Worm (Caenorhabditis elegans) whole organism, mixed stage, embryonic: ENCODE measurements around the gene rpn-5.
A peak's percentile ranks its signal among the peaks of the same experiment; 100 is the strongest.

Experiments used
- M03D4.4 ChIP-seq: sonication (generic microtip); optimal IDR thresholded peaks from 2 replicates; lab custom pipeline; 2017; ENCODE audit warnings: mild to moderate bottlenecking, missing genetic modification characterization, missing compliant biosample characterization
- bed-3 ChIP-seq: fragments of 200-800 bp; sonication (Bioruptor generic); optimal IDR thresholded peaks from 3 replicates; lab custom pipeline; 2018; ENCODE audit warnings: mild to moderate bottlenecking, missing genetic modification characterization, moderate library complexity, missing compliant biosample characterization
- blmp-1 ChIP-seq: fragments of 150-350 bp; optimal IDR thresholded peaks from 2 replicates; lab custom pipeline; 2014; ENCODE audit warnings: missing biosample characterization, missing genetic modification characterization
- ceh-39 ChIP-seq: fragments of 150-350 bp; optimal IDR thresholded peaks from 2 replicates; lab custom pipeline; 2014; ENCODE audit warnings: missing biosample characterization, missing genetic modification characterization
- ceh-43 ChIP-seq: fragments of 200-800 bp; sonication (Bioruptor generic); optimal IDR thresholded peaks from 2 replicates; lab custom pipeline; 2018; ENCODE audit warnings: mild to moderate bottlenecking, missing genetic modification characterization, moderate library complexity, missing compliant biosample characterization
- ceh-83 ChIP-seq: fragments of 200-800 bp; sonication (Bioruptor generic); optimal IDR thresholded peaks from 2 replicates; lab custom pipeline; 2018; ENCODE audit warnings: mild to moderate bottlenecking, missing genetic modification characterization, missing compliant biosample characterization
- ces-1 ChIP-seq: fragments of 150-350 bp; optimal IDR thresholded peaks from 2 replicates; lab custom pipeline; 2014; ENCODE audit warnings: missing biosample characterization, missing genetic modification reagents, missing genetic modification characterization
- cnd-1 ChIP-seq: fragments of 200-800 bp; sonication (Bioruptor generic); optimal IDR thresholded peaks from 2 replicates; lab custom pipeline; 2018; ENCODE audit warnings: mild to moderate bottlenecking, missing genetic modification characterization, missing compliant biosample characterization
- drap-1 ChIP-seq: fragments of 200-800 bp; sonication (Bioruptor generic); optimal IDR thresholded peaks from 3 replicates; lab custom pipeline; 2018; ENCODE audit warnings: mild to moderate bottlenecking, missing genetic modification characterization, missing compliant biosample characterization
- elt-1 ChIP-seq: sonication (generic microtip); optimal IDR thresholded peaks from 2 replicates; lab custom pipeline; 2017; ENCODE audit warnings: missing genetic modification characterization, mild to moderate bottlenecking, missing compliant biosample characterization, antibody characterized with exemption, moderate library complexity, borderline replicate concordance; ENCODE audit not compliant: insufficient read depth
- elt-3 ChIP-seq: fragments of 150-350 bp; optimal IDR thresholded peaks from 2 replicates; lab custom pipeline; 2014; ENCODE audit warnings: missing biosample characterization, missing genetic modification characterization
- flh-1 ChIP-seq: fragments of 200-800 bp; sonication (Bioruptor generic); optimal IDR thresholded peaks from 2 replicates; lab custom pipeline; 2018; ENCODE audit warnings: mild to moderate bottlenecking, missing genetic modification characterization, moderate library complexity, missing compliant biosample characterization
- ham-2 ChIP-seq: fragments of 200-800 bp; sonication (Bioruptor generic); optimal IDR thresholded peaks from 2 replicates; lab custom pipeline; 2018; ENCODE audit warnings: mild to moderate bottlenecking, missing genetic modification characterization, missing compliant biosample characterization
- hlh-1 ChIP-seq: fragments of 150-350 bp; optimal IDR thresholded peaks from 2 replicates; lab custom pipeline; 2014; ENCODE audit warnings: missing biosample characterization, missing genetic modification reagents, missing genetic modification characterization
- lin-13 ChIP-seq: fragments of 150-350 bp; optimal IDR thresholded peaks from 2 replicates; lab custom pipeline; 2014; ENCODE audit warnings: missing biosample characterization, missing genetic modification characterization
- lin-32 ChIP-seq: fragments of 200-800 bp; sonication (Bioruptor generic); optimal IDR thresholded peaks from 2 replicates; lab custom pipeline; 2018; ENCODE audit warnings: mild to moderate bottlenecking, missing genetic modification characterization, missing compliant biosample characterization
- lsy-2 ChIP-seq: fragments of 150-350 bp; optimal IDR thresholded peaks from 2 replicates; lab custom pipeline; 2014; ENCODE audit warnings: missing biosample characterization, missing genetic modification characterization
- mab-5 ChIP-seq: fragments of 150-350 bp; optimal IDR thresholded peaks from 2 replicates; lab custom pipeline; 2014; ENCODE audit warnings: missing biosample characterization, missing genetic modification characterization
- mep-1 ChIP-seq: fragments of 150-350 bp; optimal IDR thresholded peaks from 2 replicates; lab custom pipeline; 2017; ENCODE audit warnings: missing biosample characterization, missing genetic modification reagents, missing genetic modification characterization, inconsistent platforms
- mls-2 ChIP-seq: sonication (generic microtip); optimal IDR thresholded peaks from 2 replicates; lab custom pipeline; 2016; ENCODE audit warnings: mild to moderate bottlenecking, missing genetic modification characterization, moderate library complexity, missing compliant biosample characterization
- nhr-12 ChIP-seq: fragments of 150-350 bp; optimal IDR thresholded peaks from 2 replicates; lab custom pipeline; 2014; ENCODE audit warnings: missing biosample characterization, missing genetic modification characterization
- nhr-2 ChIP-seq: fragments of 150-350 bp; optimal IDR thresholded peaks from 2 replicates; lab custom pipeline; 2014; ENCODE audit warnings: missing biosample characterization, missing genetic modification characterization
- nhr-237 ChIP-seq: fragments of 150-350 bp; optimal IDR thresholded peaks from 2 replicates; lab custom pipeline; 2014; ENCODE audit warnings: missing biosample characterization, missing genetic modification characterization
- nhr-28 ChIP-seq: fragments of 150-350 bp; optimal IDR thresholded peaks from 2 replicates; lab custom pipeline; 2014; ENCODE audit warnings: missing biosample characterization, missing genetic modification characterization
- nhr-76 ChIP-seq: sonication (generic microtip); optimal IDR thresholded peaks from 2 replicates; lab custom pipeline; 2017; ENCODE audit warnings: missing biosample characterization, missing genetic modification characterization
- pha-4 ChIP-seq: fragments of 150-350 bp; optimal IDR thresholded peaks from 2 replicates; lab custom pipeline; 2018; ENCODE audit warnings: missing biosample characterization, missing genetic modification reagents, missing genetic modification characterization
- sem-2 ChIP-seq: fragments of 200-800 bp; sonication (Bioruptor generic); optimal IDR thresholded peaks from 2 replicates; lab custom pipeline; 2018; ENCODE audit warnings: mild to moderate bottlenecking, missing genetic modification characterization, missing compliant biosample characterization
- snpc-4 ChIP-seq: fragments of 150-350 bp; optimal IDR thresholded peaks from 2 replicates; lab custom pipeline; 2014; ENCODE audit warnings: missing biosample characterization, missing genetic modification characterization
- sptf-1 ChIP-seq: sonication (generic microtip); optimal IDR thresholded peaks from 2 replicates; lab custom pipeline; 2017; ENCODE audit warnings: mild to moderate bottlenecking, missing genetic modification characterization, moderate library complexity, missing compliant biosample characterization
- tbx-8 ChIP-seq: fragments of 200-800 bp; sonication (Bioruptor generic); optimal IDR thresholded peaks from 2 replicates; lab custom pipeline; 2018; ENCODE audit warnings: mild to moderate bottlenecking, missing genetic modification characterization, moderate library complexity, missing compliant biosample characterization
- unc-120 ChIP-seq: sonication (generic microtip); optimal IDR thresholded peaks from 2 replicates; lab custom pipeline; 2017; ENCODE audit warnings: missing genetic modification characterization, missing compliant biosample characterization; ENCODE audit not compliant: poor library complexity, severe bottlenecking
- unc-39 ChIP-seq: fragments of 150-350 bp; optimal IDR thresholded peaks from 2 replicates; lab custom pipeline; 2014; ENCODE audit warnings: missing biosample characterization, missing genetic modification characterization
- unc-62 ChIP-seq: fragments of 150-350 bp; optimal IDR thresholded peaks from 2 replicates; lab custom pipeline; 2014; ENCODE audit warnings: missing biosample characterization, missing genetic modification reagents, missing genetic modification characterization
- zip-8 ChIP-seq: fragments of 150-350 bp; optimal IDR thresholded peaks from 2 replicates; lab custom pipeline; 2014; ENCODE audit warnings: missing biosample characterization, missing genetic modification characterization
- ztf-11 ChIP-seq: fragments of 150-350 bp; optimal IDR thresholded peaks from 2 replicates; lab custom pipeline; 2014; ENCODE audit warnings: missing biosample characterization, missing genetic modification characterization

Gene rpn-5

DNA sequence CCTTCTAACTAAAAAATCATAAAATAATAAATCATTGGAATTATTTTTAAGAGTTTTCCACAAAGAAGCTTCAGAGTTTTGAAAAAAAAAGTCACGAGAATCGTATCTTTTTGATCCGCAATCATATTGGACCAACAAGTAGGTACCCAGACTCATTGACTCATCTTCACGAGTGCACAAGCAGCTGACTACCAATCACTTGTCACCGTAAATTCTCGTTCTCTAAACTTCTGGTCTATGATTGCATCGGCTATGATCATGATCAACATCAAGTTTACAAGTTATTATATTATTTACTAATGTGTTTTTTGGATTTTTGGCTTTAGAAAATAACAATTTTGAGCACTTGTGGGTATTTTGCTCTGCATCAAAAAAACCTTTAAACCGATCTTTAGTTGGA is 22.0 kb downstream of the rpn-5 start:
- TF ChIP-seq unc-39 (no peak), unc-62 (GFP tag; lab: Kevin White, UChicago) (peak; percentile 40), hlh-1 (tag; lab: Kevin White, UChicago) (peak; percentile 75)
- TF ChIP-seq, all 35 proteins: peak for 2

DNA sequence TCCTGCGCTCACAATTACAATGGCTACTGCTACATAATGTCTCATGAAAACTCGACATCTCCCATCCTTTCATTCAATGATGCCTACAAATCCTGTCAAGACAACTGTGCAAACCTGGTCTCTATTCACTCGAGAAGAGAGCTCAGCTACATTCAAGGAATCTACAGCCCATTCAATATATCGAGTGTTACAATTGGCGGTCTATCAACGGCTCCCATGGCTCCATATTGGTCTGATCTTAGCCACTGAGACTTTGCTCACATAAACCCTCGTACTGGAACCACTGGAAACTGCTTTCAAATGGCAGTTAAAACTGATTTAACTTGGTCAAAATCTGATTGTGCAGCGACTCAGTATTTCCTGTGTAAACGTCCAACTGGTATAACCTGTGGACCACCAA is 22.7 kb downstream of the rpn-5 start, which contains the start of gene T05A7.3:
Gene T05A7.3, plus strand, starts transcription at position 301 of the 400 bp plus-strand sequence.
- TF ChIP-seq unc-62 (GFP tag; lab: Kevin White, UChicago), result no peak
- no peak for TF ChIP-seq lin-32 (GFP tag; lab: Kevin White, UChicago)
- TF ChIP-seq nhr-28, result no peak
- TF ChIP-seq hlh-1 (tag; lab: Kevin White, UChicago), result no peak
- TF ChIP-seq elt-3 (tag; lab: Kevin White, UChicago), result no peak
- no peak for TF ChIP-seq ceh-39 (tag; lab: Kevin White, UChicago)
- TF ChIP-seq mab-5, result no peak
- no peak for TF ChIP-seq unc-120
- TF ChIP-seq bed-3 (GFP tag; lab: Kevin White, UChicago), result no peak
- TF ChIP-seq lin-13, result no peak
- TF ChIP-seq snpc-4 (tag; lab: Kevin White, UChicago), result no peak
- TF ChIP-seq ham-2, result no peak
- no peak for TF ChIP-seq blmp-1 (tag; lab: Kevin White, UChicago)
- no peak for TF ChIP-seq unc-39
- no peak for TF ChIP-seq cnd-1 (tag; lab: Kevin White, UChicago)
- TF ChIP-seq tbx-8 (GFP tag; lab: Kevin White, UChicago), result no peak
- TF ChIP-seq pha-4 (tag; lab: Kevin White, UChicago), result no peak
- no peak for TF ChIP-seq nhr-12 (tag; lab: Kevin White, UChicago)
- TF ChIP-seq, all 35 proteins: peak for 0

DNA sequence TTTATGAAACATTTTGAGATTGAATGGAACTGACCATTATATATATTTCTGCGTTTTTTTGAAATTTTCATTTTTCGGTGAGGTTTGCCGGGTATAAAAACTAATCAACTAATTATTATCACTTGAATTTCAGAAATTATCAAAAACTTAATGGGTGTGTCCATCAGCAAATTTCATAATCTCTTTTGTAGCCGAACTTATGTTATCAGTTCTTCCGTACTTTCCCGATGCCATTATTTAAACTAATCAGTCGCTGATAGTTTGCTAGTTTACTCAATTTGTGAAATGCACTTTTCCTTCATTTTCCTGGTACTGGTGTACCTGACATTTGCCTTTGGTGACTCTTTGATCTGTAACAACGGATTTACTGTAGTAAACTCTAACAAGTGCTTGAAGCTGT is 24.0 kb downstream of the rpn-5 start:
- TF ChIP-seq sem-2 (GFP tag; lab: Kevin White, UChicago), result no peak
- no peak for TF ChIP-seq lsy-2 (tag; lab: Kevin White, UChicago)
- TF ChIP-seq tbx-8 (GFP tag; lab: Kevin White, UChicago), result no peak

DNA sequence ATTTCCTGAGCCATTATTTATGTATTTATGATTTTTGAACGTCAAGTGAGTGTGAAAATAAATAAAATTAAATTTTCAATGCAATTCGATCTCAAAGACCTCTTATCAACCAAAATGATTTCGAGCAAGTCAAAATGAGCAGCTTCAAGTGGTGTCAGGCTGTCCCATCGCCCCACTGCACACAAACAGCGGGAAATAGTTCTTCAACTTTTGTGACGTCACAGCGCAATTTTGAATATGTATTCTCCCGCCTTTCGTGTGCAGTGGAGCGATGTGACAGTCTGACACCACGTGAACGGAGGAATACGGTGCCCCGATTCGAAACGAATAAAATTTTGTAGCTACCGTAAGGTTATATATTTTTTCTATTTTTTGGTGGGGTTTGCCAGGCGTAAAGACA is 24.6 kb downstream of the rpn-5 start:
- no peak for TF ChIP-seq pha-4 (tag; lab: Kevin White, UChicago)

DNA sequence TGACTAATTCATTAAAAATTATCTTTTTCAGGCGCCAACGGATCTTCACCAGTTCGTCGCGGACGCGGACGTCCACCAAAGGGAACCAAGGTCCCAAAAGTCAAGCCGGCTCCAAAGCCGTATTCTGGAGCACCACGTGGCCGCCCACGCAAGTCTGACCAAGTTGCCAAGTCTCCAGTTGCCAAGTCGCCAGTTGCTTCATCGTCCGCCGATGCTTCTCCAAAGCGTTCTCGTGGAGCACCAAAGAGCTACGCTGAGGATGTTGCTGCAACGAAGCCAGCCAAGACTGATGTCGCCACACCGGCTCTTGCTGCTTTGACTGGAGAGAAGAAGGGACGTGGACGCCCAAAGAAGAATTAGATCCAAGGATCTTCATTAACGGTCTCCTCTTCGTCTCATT is 25.0 kb downstream of the rpn-5 start:
- TF ChIP-seq elt-3 (tag; lab: Kevin White, UChicago) (no peak), ceh-39 (tag; lab: Kevin White, UChicago) (no peak), pha-4 (tag; lab: Kevin White, UChicago) (no peak), mab-5 (no peak), bed-3 (GFP tag; lab: Kevin White, UChicago) (no peak), mls-2 (no peak)
- TF ChIP-seq, all 35 proteins: peak for 0

DNA sequence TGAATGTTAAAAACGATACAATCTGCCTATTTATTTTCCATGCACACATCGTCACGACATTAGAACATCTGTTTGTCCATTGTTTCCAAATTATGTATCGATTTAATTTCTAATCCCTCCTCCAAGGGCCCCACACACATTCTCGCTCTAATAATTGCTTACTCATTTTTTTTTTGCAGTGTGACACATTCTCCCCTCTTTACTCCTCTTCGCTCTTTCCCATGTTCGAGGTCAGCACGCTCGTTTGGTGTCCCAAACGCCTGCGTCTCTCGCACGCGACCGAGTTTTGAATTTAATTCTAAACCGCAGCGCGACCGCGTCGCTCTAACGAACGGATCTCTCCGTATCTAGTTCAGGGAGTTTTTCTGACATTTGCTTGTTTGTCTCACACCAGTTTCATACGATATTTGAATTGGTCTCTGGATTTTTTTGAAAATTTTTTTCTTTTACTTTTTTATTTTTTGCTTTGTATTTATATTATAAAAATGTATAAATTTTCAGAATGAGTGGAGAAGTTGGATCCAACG is 25.6 kb downstream of the rpn-5 start, which contains the start of the genes clec-140 and hmg-11:
Gene clec-140, plus strand, starts transcription at position 477 of the 527 bp plus-strand sequence.
Gene hmg-11, plus strand, starts transcription at position 502 of the 527 bp plus-strand sequence.
- TF ChIP-seq ztf-11 (tag; lab: Kevin White, UChicago), result peak; percentile 76
- no peak for TF ChIP-seq zip-8 (tag; lab: Kevin White, UChicago)
- TF ChIP-seq nhr-76 (tag; lab: Kevin White, UChicago), result no peak
- no peak for TF ChIP-seq ceh-83
- no peak for TF ChIP-seq tbx-8 (GFP tag; lab: Kevin White, UChicago)
- no peak for TF ChIP-seq ham-2
- no peak for TF ChIP-seq drap-1 (GFP tag; lab: Kevin White, UChicago)
- TF ChIP-seq lsy-2 (tag; lab: Kevin White, UChicago), result peak; percentile 3
- TF ChIP-seq nhr-12 (tag; lab: Kevin White, UChicago), result no peak
- TF ChIP-seq unc-62 (GFP tag; lab: Kevin White, UChicago), result peak; percentile 43
- no peak for TF ChIP-seq bed-3 (GFP tag; lab: Kevin White, UChicago)
- no peak for TF ChIP-seq blmp-1 (tag; lab: Kevin White, UChicago)
- peak; percentile 67 for TF ChIP-seq ceh-39 (tag; lab: Kevin White, UChicago)
- TF ChIP-seq unc-39, result no peak
- peak; percentile 65 for TF ChIP-seq sptf-1 (tag; lab: Kevin White, UChicago)
- TF ChIP-seq M03D4.4 (tag; lab: Kevin White, UChicago), result no peak
- TF ChIP-seq ces-1 (GFP tag; lab: Kevin White, UChicago), result peak; percentile 83
- TF ChIP-seq ceh-43 (GFP tag; lab: Kevin White, UChicago), result peak; percentile 22
- TF ChIP-seq elt-3 (tag; lab: Kevin White, UChicago), result no peak
- TF ChIP-seq flh-1 (GFP tag; lab: Kevin White, UChicago), result no peak
- TF ChIP-seq elt-1 (tag; lab: Kevin White, UChicago), result no peak
- peak; percentile 43 for TF ChIP-seq unc-120
- TF ChIP-seq nhr-237, result no peak
- TF ChIP-seq lin-32 (GFP tag; lab: Kevin White, UChicago), result peak; percentile 59
- TF ChIP-seq snpc-4 (tag; lab: Kevin White, UChicago), result no peak
- TF ChIP-seq lin-13, result peak; percentile 30
- peak; percentile 19 for TF ChIP-seq hlh-1 (tag; lab: Kevin White, UChicago)
- TF ChIP-seq sem-2 (GFP tag; lab: Kevin White, UChicago), result no peak
- peak; percentile 12 for TF ChIP-seq pha-4 (tag; lab: Kevin White, UChicago)
- no peak for TF ChIP-seq nhr-28
- TF ChIP-seq cnd-1 (tag; lab: Kevin White, UChicago), result peak; percentile 91
- peak; percentile 90 for TF ChIP-seq mep-1 (tag; lab: Kevin White, UChicago)
- TF ChIP-seq nhr-2 (tag; lab: Kevin White, UChicago), result peak; percentile 63
- no peak for TF ChIP-seq mab-5
- TF ChIP-seq mls-2, result peak; percentile 60
